Fruit fly (Drosophila melanogaster): ENCODE data around the gene Set8.

Set8 gene

dm6 chr3R:14289958-14290835 is 25.6 kb upstream of the Set8 start (continued):
- no peak for TF ChIP-seq vfl (GFP tag; optimal IDR thresholded peaks at IDR 0.05)
- no peak for TF ChIP-seq CHES-1-like (GFP tag; optimal IDR thresholded peaks at IDR 0.05)
- no peak for TF ChIP-seq CG3995 (GFP tag; optimal IDR thresholded peaks at IDR 0.05)
- no peak for TF ChIP-seq CG32772 (GFP tag; IDR thresholded peaks at IDR 0.05)
- no peak for TF ChIP-seq pros (GFP tag; optimal IDR thresholded peaks at IDR 0.05)
- TF ChIP-seq bowl (GFP tag; IDR thresholded peaks at IDR 0.05), result no peak
- TF ChIP-seq caup (GFP tag; optimal IDR thresholded peaks at IDR 0.05; ENCODE audit: severe bottlenecking), result no peak
- no peak for TF ChIP-seq exex (tag; optimal IDR thresholded peaks at IDR 0.05)
- TF ChIP-seq Scr (GFP tag; IDR thresholded peaks at IDR 0.05; ENCODE audit: partially characterized antibody), result no peak
- no peak for TF ChIP-seq CG11560 (tag; IDR thresholded peaks at IDR 0.05)
- TF ChIP-seq Taf1 (GFP tag; IDR thresholded peaks at IDR 0.05), result no peak
- TF ChIP-seq CG17385 (GFP tag; optimal IDR thresholded peaks at IDR 0.05), result peak; percentile 1
- TF ChIP-seq CG7963 (GFP tag; IDR thresholded peaks at IDR 0.05; ENCODE audit: partially characterized antibody), result no peak
- TF ChIP-seq Rfx (GFP tag; IDR thresholded peaks at IDR 0.05), result peak; percentile 29
- TF ChIP-seq E2f2 (GFP tag; IDR thresholded peaks at IDR 0.05), result no peak
- TF ChIP-seq CG32532 (GFP tag; IDR thresholded peaks at IDR 0.05), result no peak
- TF ChIP-seq ase (GFP tag; IDR thresholded peaks at IDR 0.05), result no peak
- TF ChIP-seq Atf3 (GFP tag; optimal IDR thresholded peaks at IDR 0.05), result no peak
- TF ChIP-seq Dad (GFP tag; optimal IDR thresholded peaks at IDR 0.05), result no peak
- TF ChIP-seq aop (GFP tag; IDR thresholded peaks at IDR 0.05), result no peak
- no peak for TF ChIP-seq CG10979 (tag; optimal IDR thresholded peaks at IDR 0.05)
- TF ChIP-seq MTF-1 (GFP tag; optimal IDR thresholded peaks at IDR 0.05; ENCODE audit: borderline replicate concordance), result no peak
- TF ChIP-seq rib (GFP tag; IDR thresholded peaks at IDR 0.05), result no peak
- no peak for TF ChIP-seq lmd (GFP tag; IDR thresholded peaks at IDR 0.05)
- TF ChIP-seq corto (GFP tag; optimal IDR thresholded peaks at IDR 0.05), result no peak
- TF ChIP-seq CG31441 (GFP tag; IDR thresholded peaks at IDR 0.05), result no peak
- no peak for TF ChIP-seq CG14050 (GFP tag; IDR thresholded peaks at IDR 0.05)
- no peak for TF ChIP-seq CG8281 (tag; optimal IDR thresholded peaks at IDR 0.05)
- no peak for TF ChIP-seq CG1792 (GFP tag; optimal IDR thresholded peaks at IDR 0.05)
- TF ChIP-seq ind (GFP tag; optimal IDR thresholded peaks at IDR 0.05), result peak; percentile 9
- no peak for TF ChIP-seq CG7372 (GFP tag; IDR thresholded peaks at IDR 0.05)
- TF ChIP-seq zf30C (GFP tag; optimal IDR thresholded peaks at IDR 0.05), result no peak
- no peak for TF ChIP-seq CG9876 (GFP tag; optimal IDR thresholded peaks at IDR 0.05)
- TF ChIP-seq CG12299 (tag; optimal IDR thresholded peaks at IDR 0.05), result no peak
- TF ChIP-seq CG18599 (GFP tag; optimal IDR thresholded peaks at IDR 0.05), result peak; percentile 51
- no peak for TF ChIP-seq CG2116 (GFP tag; optimal IDR thresholded peaks at IDR 0.05)
- no peak for TF ChIP-seq yki (optimal IDR thresholded peaks at IDR 0.05)
- no peak for TF ChIP-seq hkb (optimal IDR thresholded peaks at IDR 0.05)
- no peak for TF ChIP-seq hkb (GFP tag; IDR thresholded peaks at IDR 0.05)
- TF ChIP-seq hth (optimal IDR thresholded peaks at IDR 0.05), result no peak
- TF ChIP-seq CG2889 (GFP tag; IDR thresholded peaks at IDR 0.05), result no peak
- TF ChIP-seq fd102C (GFP tag; optimal IDR thresholded peaks at IDR 0.05), result no peak
- TF ChIP-seq CG8089 (GFP tag; optimal IDR thresholded peaks at IDR 0.05), result no peak
- TF ChIP-seq CG18764 (GFP tag; optimal IDR thresholded peaks at IDR 0.05), result no peak
- peak; percentile 55 for TF ChIP-seq row (GFP tag; IDR thresholded peaks at IDR 0.05)
- TF ChIP-seq pzg (GFP tag; optimal IDR thresholded peaks at IDR 0.05), result no peak
- no peak for TF ChIP-seq CG30020 (tag; optimal IDR thresholded peaks at IDR 0.05)
- no peak for TF ChIP-seq jing (GFP tag; optimal IDR thresholded peaks at IDR 0.05)
- TF ChIP-seq CG18476 (GFP tag; optimal IDR thresholded peaks at IDR 0.05), result no peak
- TF ChIP-seq ssp (GFP tag; IDR thresholded peaks at IDR 0.05), result no peak
- no peak for TF ChIP-seq CG8478 (optimal IDR thresholded peaks at IDR 0.05)
- TF ChIP-seq tgo (GFP tag; IDR thresholded peaks at IDR 0.05), result peak; percentile 19; the same call in 1 of the 3 replicates

All from whole organism, embryonic.